Worm (Caenorhabditis elegans) whole organism, L3 larva: ENCODE measurements around the gene acs-10.
"Not testable (repeated sequence)": the region's sequence is repeated elsewhere in the genome, so short reads cannot be mapped to it uniquely, and the experiment has no call there.

Source experiments
- ZK546.5 ChIP-seq: sonication (generic microtip); optimal IDR thresholded peaks from 2 replicates; lab custom pipeline; 2017; ENCODE audit warnings: missing biosample characterization, missing genetic modification characterization
- ama-1 ChIP-seq: fragments of 150-350 bp; optimal IDR thresholded peaks from 2 replicates; lab custom pipeline; 2018
- ceh-16 ChIP-seq: sonication (generic microtip); optimal IDR thresholded peaks from 2 replicates; lab custom pipeline; 2017; ENCODE audit warnings: missing biosample characterization, missing genetic modification characterization
- ceh-28 ChIP-seq: fragments of 150-350 bp; optimal IDR thresholded peaks from 2 replicates; lab custom pipeline; 2014; ENCODE audit warnings: missing biosample characterization, missing genetic modification reagents, missing genetic modification characterization
- egl-27 ChIP-seq: sonication (generic microtip); optimal IDR thresholded peaks from 4 replicates; lab custom pipeline; 2017; ENCODE audit warnings: missing biosample characterization, missing genetic modification reagents, missing genetic modification characterization
- elt-1 ChIP-seq: fragments of 150-350 bp; optimal IDR thresholded peaks from 2 replicates; lab custom pipeline; 2014; ENCODE audit warnings: missing biosample characterization, missing genetic modification characterization
- elt-2 ChIP-seq: sonication (generic microtip); optimal IDR thresholded peaks from 2 replicates; lab custom pipeline; 2016; ENCODE audit warnings: missing genetic modification reagents, mild to moderate bottlenecking, missing genetic modification characterization, missing compliant biosample characterization
- elt-3 ChIP-seq, 3 experiments: fragments of 150-350 bp in 1 of 3; sonication (generic microtip) in 2 of 3; optimal IDR thresholded peaks; 2 replicates in 2 of 3; 4 replicates in 1 of 3; lab custom pipeline; 2014 to 2017; ENCODE audit warnings: missing biosample characterization in 3 of 3, missing genetic modification characterization in 3 of 3
- eor-1 ChIP-seq, 2 experiments: fragments of 150-350 bp; optimal IDR thresholded peaks; 2 replicates each; lab custom pipeline; 2014 to 2018; ENCODE audit warnings: missing biosample characterization in 2 of 2, missing genetic modification characterization in 2 of 2
- hmg-11 ChIP-seq: sonication (generic microtip); optimal IDR thresholded peaks from 2 replicates; lab custom pipeline; 2016; ENCODE audit warnings: missing genetic modification characterization, missing compliant biosample characterization
- jun-1 ChIP-seq: fragments of 150-350 bp; optimal IDR thresholded peaks from 2 replicates; lab custom pipeline; 2014; ENCODE audit warnings: missing biosample characterization, missing genetic modification reagents, missing genetic modification characterization
- lin-15B ChIP-seq: fragments of 150-350 bp; optimal IDR thresholded peaks from 2 replicates; lab custom pipeline; 2014; ENCODE audit warnings: missing biosample characterization, missing genetic modification characterization
- lin-39 ChIP-seq: fragments of 150-350 bp; optimal IDR thresholded peaks from 2 replicates; lab custom pipeline; 2018; ENCODE audit warnings: missing biosample characterization, missing genetic modification reagents, missing genetic modification characterization
- lsy-12 ChIP-seq: sonication (generic microtip); optimal IDR thresholded peaks from 2 replicates; lab custom pipeline; 2016; ENCODE audit warnings: mild to moderate bottlenecking, missing genetic modification characterization, missing compliant biosample characterization
- mdl-1 ChIP-seq: fragments of 150-350 bp; optimal IDR thresholded peaks from 2 replicates; lab custom pipeline; 2014; ENCODE audit warnings: missing biosample characterization, missing genetic modification characterization
- mml-1 ChIP-seq: fragments of 150-350 bp; sonication (generic microtip); optimal IDR thresholded peaks from 3 replicates; lab custom pipeline; 2014; ENCODE audit warnings: missing biosample characterization, missing genetic modification characterization
- nfya-1 ChIP-seq: sonication (generic microtip); optimal IDR thresholded peaks from 2 replicates; lab custom pipeline; 2017; ENCODE audit warnings: missing genetic modification characterization, mild to moderate bottlenecking, missing compliant biosample characterization, antibody characterized with exemption, moderate library complexity; ENCODE audit not compliant: insufficient read depth
- nhr-11 ChIP-seq: fragments of 150-350 bp; optimal IDR thresholded peaks from 2 replicates; lab custom pipeline; 2014; ENCODE audit warnings: missing biosample characterization, missing genetic modification characterization
- nhr-23 ChIP-seq: fragments of 150-350 bp; optimal IDR thresholded peaks from 2 replicates; lab custom pipeline; 2014; ENCODE audit warnings: missing biosample characterization, missing genetic modification reagents, missing genetic modification characterization
- nhr-25 ChIP-seq: sonication (generic microtip); optimal IDR thresholded peaks from 2 replicates; lab custom pipeline; 2017; ENCODE audit warnings: missing biosample characterization, missing genetic modification characterization
- nhr-43 ChIP-seq: sonication (generic microtip); optimal IDR thresholded peaks from 2 replicates; lab custom pipeline; 2016; ENCODE audit warnings: mild to moderate bottlenecking, missing genetic modification characterization, missing compliant biosample characterization; ENCODE audit not compliant: poor library complexity, severe bottlenecking
- nhr-76 ChIP-seq: fragments of 150-350 bp; sonication (generic microtip); optimal IDR thresholded peaks from 5 replicates; lab custom pipeline; 2014; ENCODE audit warnings: missing biosample characterization, missing genetic modification characterization
- pha-4 ChIP-seq: fragments of 150-350 bp; optimal IDR thresholded peaks from 2 replicates; lab custom pipeline; 2014; ENCODE audit warnings: missing biosample characterization, missing genetic modification reagents, missing genetic modification characterization
- pqm-1 ChIP-seq: fragments of 150-350 bp; optimal IDR thresholded peaks from 2 replicates; lab custom pipeline; 2017; ENCODE audit warnings: missing biosample characterization, missing genetic modification characterization, inconsistent platforms
- sea-2 ChIP-seq: fragments of 150-350 bp; sonication (generic microtip); optimal IDR thresholded peaks from 4 replicates; lab custom pipeline; 2014; ENCODE audit warnings: missing biosample characterization, missing genetic modification reagents, missing genetic modification characterization
- snpc-4 ChIP-seq: fragments of 150-350 bp; optimal IDR thresholded peaks from 2 replicates; lab custom pipeline; 2014; ENCODE audit warnings: missing biosample characterization, missing genetic modification characterization
- tbx-2 ChIP-seq: sonication (generic microtip); optimal IDR thresholded peaks from 2 replicates; lab custom pipeline; 2016; ENCODE audit warnings: mild to moderate bottlenecking, missing genetic modification characterization, missing compliant biosample characterization
- zag-1 ChIP-seq: fragments of 150-350 bp; optimal IDR thresholded peaks from 2 replicates; lab custom pipeline; 2014; ENCODE audit warnings: missing biosample characterization, missing genetic modification characterization
- ztf-11 ChIP-seq: fragments of 150-350 bp; optimal IDR thresholded peaks from 2 replicates; lab custom pipeline; 2014; ENCODE audit warnings: missing biosample characterization, missing genetic modification characterization

The acs-10 gene

ce11 chrV:14130226-14130625 lies 16.1 kb upstream of the acs-10 start:
- no peak for TF ChIP-seq ztf-11 (tag; lab: Kevin White, UChicago)
- TF ChIP-seq ceh-16 (tag; lab: Kevin White, UChicago) = no peak
- no peak for TF ChIP-seq ZK546.5 (tag; lab: Kevin White, UChicago)
- TF ChIP-seq nhr-11 (tag; lab: Kevin White, UChicago) = no peak
- TF ChIP-seq eor-1 (tag; optimal IDR thresholded peaks at IDR 0.05; lab: Kevin White, UChicago) = no peak

- TF ChIP-seq elt-2 (tag; lab: Kevin White, UChicago) (peak; percentile 39), nfya-1 (peak; percentile 22), ztf-11 (tag; lab: Kevin White, UChicago) (no peak), mml-1 (tag; lab: Kevin White, UChicago) (no peak), ceh-28 (peak; percentile 38), pqm-1 (tag; lab: Kevin White, UChicago) (peak; percentile 31)
Observed at ce11 chrV:14133002-14133763, 13.1 kb upstream of the acs-10 start.

DNA sequence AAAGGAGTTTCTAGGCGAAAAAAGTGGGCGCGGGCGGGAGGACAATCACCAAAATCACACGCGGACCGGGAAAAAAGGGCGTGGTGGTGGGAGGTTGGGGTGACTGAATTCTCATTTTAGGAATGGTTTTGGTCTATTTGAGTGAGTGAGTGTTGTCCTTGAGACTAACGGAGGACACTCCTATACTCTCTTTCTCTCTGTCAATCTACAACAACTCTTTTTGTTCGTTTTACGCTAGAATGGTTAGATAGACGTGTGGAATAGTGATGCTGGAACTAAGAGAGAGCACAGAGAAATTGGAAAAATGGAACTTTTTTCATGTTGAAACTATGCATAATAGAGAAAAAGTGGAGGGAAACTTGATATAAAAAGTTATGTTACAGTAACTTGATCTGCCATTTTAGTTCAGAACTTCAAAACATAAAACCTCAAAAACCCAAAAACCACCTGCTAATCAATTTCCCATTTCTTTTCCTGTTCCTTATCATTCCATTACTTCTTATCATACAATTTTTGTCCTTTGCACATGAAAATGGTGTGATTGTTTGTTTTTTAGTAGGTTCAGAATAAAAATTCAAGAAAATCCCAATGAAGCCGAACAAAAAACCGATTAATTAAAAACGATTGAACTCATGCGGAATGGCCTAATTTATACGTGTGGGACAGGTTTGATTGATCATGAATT lies 11.4 kb upstream of the acs-10 start:
- no peak for TF ChIP-seq ZK546.5 (tag; lab: Kevin White, UChicago)
- peak; percentile 78 for TF ChIP-seq elt-2 (tag; lab: Kevin White, UChicago)
- TF ChIP-seq pqm-1 (tag; lab: Kevin White, UChicago) = peak; percentile 85
- TF ChIP-seq sea-2 (GFP tag; lab: Kevin White, UChicago) = no peak
- peak; percentile 10 for TF ChIP-seq pha-4 (tag; lab: Kevin White, UChicago)
- TF ChIP-seq ama-1 (lab: Kevin White, UChicago) = no peak
- no peak for TF ChIP-seq nfya-1
- TF ChIP-seq mdl-1 (tag; lab: Kevin White, UChicago) = no peak
- no peak for TF ChIP-seq lin-39
- no peak for TF ChIP-seq nhr-25 (tag; lab: Kevin White, UChicago)
- TF ChIP-seq zag-1 (tag; lab: Kevin White, UChicago) = no peak

DNA sequence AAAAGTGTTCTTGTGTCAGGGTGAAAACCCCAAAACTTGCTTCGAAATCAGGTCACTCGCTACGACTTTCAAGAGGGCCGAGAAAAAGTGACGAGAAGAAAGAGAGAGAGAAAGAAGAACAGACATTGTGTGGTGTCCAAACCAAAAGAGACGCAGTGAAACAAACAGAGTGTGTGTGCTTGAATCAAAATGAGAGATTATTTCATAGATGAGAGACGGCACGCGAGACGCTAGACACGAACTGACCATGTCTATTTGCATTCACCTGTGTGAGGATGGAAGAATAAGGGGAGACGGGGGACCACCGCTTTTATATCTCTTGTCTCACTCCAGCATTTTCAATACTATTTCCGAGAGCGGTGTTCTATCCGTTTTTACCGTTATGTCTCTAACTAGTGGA lies 10.1 kb upstream of the acs-10 start:
- TF ChIP-seq elt-1 (tag; lab: Kevin White, UChicago) (no peak), lin-39 (peak; percentile 47), lsy-12 (tag; lab: Kevin White, UChicago) (peak; percentile 61), snpc-4 (tag; lab: Kevin White, UChicago) (peak; percentile 49), mdl-1 (tag; lab: Kevin White, UChicago) (peak; percentile 62), nhr-43 (peak; percentile 33), elt-2 (tag; lab: Kevin White, UChicago) (peak; percentile 55), ZK546.5 (tag; lab: Kevin White, UChicago) (no peak), nhr-25 (tag; lab: Kevin White, UChicago) (peak; percentile 77), hmg-11 (tag; lab: Kevin White, UChicago) (peak; percentile 65), elt-3 (tag; optimal IDR thresholded peaks at IDR 0.05; lab: Kevin White, UChicago) (peak in 1 of 3 experiments; percentile 18), lin-15B (peak; percentile 33), ceh-28 (peak; percentile 17), pha-4 (tag; lab: Kevin White, UChicago) (peak; percentile 93), jun-1 (tag; lab: Kevin White, UChicago) (peak; percentile 52), egl-27 (tag; lab: Kevin White, UChicago) (peak; percentile 10), ceh-16 (tag; lab: Kevin White, UChicago) (no peak), tbx-2 (peak; percentile 1), nhr-23 (tag; lab: Kevin White, UChicago) (peak; percentile 90), nfya-1 (peak; percentile 79), nhr-76 (tag; lab: Kevin White, UChicago) (no peak)

DNA sequence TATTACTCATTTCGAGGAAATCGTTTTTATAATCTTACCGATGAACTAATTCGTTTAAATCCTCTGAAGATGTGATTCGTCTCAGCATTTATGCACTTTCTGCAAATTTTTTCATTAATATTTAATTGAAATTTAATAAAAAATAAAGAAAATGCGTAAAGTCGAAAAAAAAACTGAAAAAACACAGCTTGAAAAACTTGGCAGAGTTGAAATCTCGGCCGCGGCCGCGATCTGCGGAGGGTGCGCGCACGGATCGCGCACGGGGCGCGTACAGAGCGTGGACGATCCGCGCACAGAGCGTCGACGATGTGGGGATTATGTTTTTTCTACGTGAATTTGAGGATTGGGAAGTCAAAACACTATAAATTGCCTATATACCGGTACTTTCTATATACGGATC lies 8.5 kb upstream of the acs-10 start, which contains the start of gene AH10.4:
Gene AH10.4, minus strand, starts transcription at position 101 of the 400 bp plus-strand sequence.
- not testable (repeated sequence) for TF ChIP-seq hmg-11, egl-27, ceh-16 (tag; lab: Kevin White, UChicago)
